Fruit fly (Drosophila melanogaster) whole organism, embryonic: Measurements from ENCODE around the gene Atx-1.

Source experiments
- Aef1 ChIP-seq: fragments of 200-800 bp; sonication (Bioruptor generic); IDR thresholded peaks from 3 replicates; pipeline ENCODE4 v1.3.6; 2022; ENCODE audit warnings: missing biosample characterization, missing genetic modification characterization
- Awh ChIP-seq: fragments of 200-800 bp; sonication (Bioruptor generic); IDR thresholded peaks from 2 replicates; pipeline ENCODE4, ENCODE4 v1.3.6; 2022; ENCODE audit warnings: missing biosample characterization, missing genetic modification characterization
- C15 ChIP-seq: fragments of 200-800 bp; sonication (Bioruptor generic); IDR thresholded peaks from 3 replicates; pipeline ENCODE4 v1.3.6; 2022; ENCODE audit warnings: missing biosample characterization, missing genetic modification characterization
- CG10366 ChIP-seq: fragments of 200-800 bp; sonication (Bioruptor generic); IDR thresholded peaks from 2 replicates; pipeline ENCODE4 v1.3.6; 2022; ENCODE audit warnings: missing biosample characterization, missing genetic modification characterization
- CG12219 ChIP-seq: fragments of 200-800 bp; sonication (Bioruptor generic); optimal IDR thresholded peaks from 3 replicates; lab custom pipeline; 2018; ENCODE audit warnings: missing biosample characterization, mild to moderate bottlenecking, missing genetic modification characterization
- CG12942 ChIP-seq: fragments of 200-800 bp; sonication (Bioruptor generic); optimal IDR thresholded peaks from 3 replicates; lab custom pipeline; 2016; ENCODE audit warnings: missing biosample characterization, missing genetic modification characterization
- CG14050 ChIP-seq: fragments of 200-800 bp; sonication (Bioruptor generic); IDR thresholded peaks from 3 replicates; pipeline ENCODE4 v1.3.6; 2022; ENCODE audit warnings: missing biosample characterization, missing genetic modification characterization
- CG14441 ChIP-seq: fragments of 200-800 bp; sonication (Bioruptor generic); IDR thresholded peaks from 2 replicates; pipeline ENCODE4 v1.3.6; 2022; ENCODE audit warnings: missing biosample characterization, missing genetic modification characterization
- CG14860 ChIP-seq: fragments of 200-800 bp; sonication (Bioruptor generic); IDR thresholded peaks from 3 replicates; pipeline ENCODE4 v1.3.6; 2022; ENCODE audit warnings: missing biosample characterization, missing genetic modification characterization; ENCODE audit not compliant: partially characterized antibody
- CG15479 ChIP-seq: fragments of 200-800 bp; sonication (Bioruptor generic); optimal IDR thresholded peaks from 3 replicates; lab custom pipeline; 2019; ENCODE audit warnings: missing biosample characterization, mild to moderate bottlenecking, missing genetic modification characterization, moderate library complexity
- CG15696 ChIP-seq: fragments of 200-800 bp; sonication (Bioruptor generic); optimal IDR thresholded peaks from 2 replicates; lab custom pipeline; 2019; ENCODE audit warnings: missing biosample characterization, mild to moderate bottlenecking, missing genetic modification characterization, moderate library complexity
- CG1647 ChIP-seq: fragments of 200-800 bp; sonication (Bioruptor generic); optimal IDR thresholded peaks from 3 replicates; lab custom pipeline; 2016; ENCODE audit warnings: missing biosample characterization, missing genetic modification characterization
- CG16815 ChIP-seq: fragments of 200-800 bp; sonication (Bioruptor generic); optimal IDR thresholded peaks from 3 replicates; lab custom pipeline; 2017; ENCODE audit warnings: missing biosample characterization, mild to moderate bottlenecking, missing genetic modification characterization
- CG2875 ChIP-seq: fragments of 200-800 bp; sonication (Bioruptor generic); optimal IDR thresholded peaks from 2 replicates; lab custom pipeline; 2017; ENCODE audit warnings: missing biosample characterization, mild to moderate bottlenecking, missing genetic modification characterization, missing genetic modification reagents
- CG3847 ChIP-seq: fragments of 200-800 bp; sonication (Bioruptor generic); IDR thresholded peaks from 2 replicates; pipeline ENCODE4 v1.3.6; 2022; ENCODE audit warnings: missing biosample characterization, missing genetic modification characterization
- CG9609 ChIP-seq: fragments of 200-800 bp; sonication (Bioruptor generic); optimal IDR thresholded peaks from 3 replicates; lab custom pipeline; 2016; ENCODE audit warnings: missing biosample characterization, missing genetic modification characterization
- CkIIα-i1 ChIP-seq: fragments of 200-800 bp; sonication (Bioruptor generic); IDR thresholded peaks from 2 replicates; pipeline ENCODE4 v1.3.6; 2022; ENCODE audit warnings: missing biosample characterization, missing genetic modification characterization
- Doc3 ChIP-seq: fragments of 200-800 bp; sonication (Bioruptor generic); IDR thresholded peaks from 3 replicates; pipeline ENCODE4 v1.3.6; 2022; ENCODE audit warnings: missing biosample characterization, missing genetic modification characterization; ENCODE audit not compliant: partially characterized antibody
- Eip74EF ChIP-seq, 2 experiments: fragments of 200-800 bp in 1 of 2; fragments of >200 bp in 1 of 2; sonication (Bioruptor generic) in 1 of 2; optimal IDR thresholded peaks; 2 replicates each; lab custom pipeline; 2017 to 2019; ENCODE audit warnings: missing biosample characterization in 2 of 2, missing genetic modification characterization in 2 of 2, mild to moderate bottlenecking in 1 of 2, moderate library complexity in 1 of 2
- Fer2 ChIP-seq: fragments of 200-800 bp; sonication (Bioruptor generic); optimal IDR thresholded peaks from 2 replicates; lab custom pipeline; 2018; ENCODE audit warnings: missing biosample characterization, mild to moderate bottlenecking, missing genetic modification characterization, moderate library complexity
- Fer3 ChIP-seq: fragments of 200-800 bp; sonication (Bioruptor generic); optimal IDR thresholded peaks from 2 replicates; lab custom pipeline; 2018; ENCODE audit warnings: missing biosample characterization, mild to moderate bottlenecking, missing genetic modification characterization, moderate library complexity
- H15 ChIP-seq: fragments of 200-800 bp; sonication (Bioruptor generic); IDR thresholded peaks from 3 replicates; pipeline ENCODE4 v1.3.6; 2022; ENCODE audit warnings: missing biosample characterization, missing genetic modification characterization
- H2.0 ChIP-seq: fragments of 200-800 bp; sonication (Bioruptor generic); IDR thresholded peaks from 2 replicates; pipeline ENCODE4 v1.3.6; 2022; ENCODE audit warnings: missing biosample characterization, missing genetic modification characterization
- HHEX ChIP-seq: fragments of 200-800 bp; sonication (Bioruptor generic); optimal IDR thresholded peaks from 3 replicates; lab custom pipeline; 2017; ENCODE audit warnings: missing biosample characterization, mild to moderate bottlenecking, missing genetic modification characterization, missing genetic modification reagents
- HmgZ ChIP-seq: fragments of 200-800 bp; sonication (Bioruptor generic); optimal IDR thresholded peaks from 2 replicates; lab custom pipeline; 2018; ENCODE audit warnings: missing biosample characterization, mild to moderate bottlenecking, missing genetic modification characterization
- Med ChIP-seq: fragments of 200-800 bp; sonication (Bioruptor generic); peaks from one replicate; lab custom pipeline; 2016; ENCODE audit warnings: missing biosample characterization, missing genetic modification characterization, mild to moderate bottlenecking, inconsistent platforms, moderate library complexity
- Myb ChIP-seq: fragments of 200-800 bp; sonication (Bioruptor generic); optimal IDR thresholded peaks from 2 replicates; lab custom pipeline; 2016; ENCODE audit warnings: missing biosample characterization, missing genetic modification characterization
- Pdp1 ChIP-seq, 2 experiments: fragments of 200-800 bp; sonication (Bioruptor generic); optimal IDR thresholded peaks; 3 replicates each; lab custom pipeline; 2016; ENCODE audit warnings: missing biosample characterization in 2 of 2, missing genetic modification characterization in 2 of 2, mild to moderate bottlenecking in 1 of 2, moderate library complexity in 1 of 2
- amos ChIP-seq: fragments of 200-800 bp; sonication (Bioruptor generic); IDR thresholded peaks from 2 replicates; pipeline ENCODE4 v1.3.6; 2022; ENCODE audit warnings: missing biosample characterization, missing genetic modification characterization; ENCODE audit not compliant: partially characterized antibody
- ara ChIP-seq: fragments of 200-800 bp; sonication (Bioruptor generic); IDR thresholded peaks from 2 replicates; pipeline ENCODE4 v1.3.6; 2022; ENCODE audit warnings: missing biosample characterization, missing genetic modification characterization
- bcd ChIP-seq: fragments of 200-800 bp; sonication (Bioruptor generic); optimal IDR thresholded peaks from 2 replicates; lab custom pipeline; 2017; ENCODE audit warnings: missing biosample characterization, mild to moderate bottlenecking, missing genetic modification characterization
- cato ChIP-seq: fragments of 200-800 bp; sonication (Bioruptor generic); optimal IDR thresholded peaks from 2 replicates; lab custom pipeline; 2016; ENCODE audit warnings: missing biosample characterization, missing genetic modification characterization, borderline replicate concordance
- cg ChIP-seq: fragments of 200-800 bp; sonication (Bioruptor generic); optimal IDR thresholded peaks from 3 replicates; lab custom pipeline; 2019; ENCODE audit warnings: missing biosample characterization, mild to moderate bottlenecking, missing genetic modification characterization, moderate library complexity
- exex ChIP-seq: fragments of 200-800 bp; sonication (Bioruptor generic); optimal IDR thresholded peaks from 4 replicates; lab custom pipeline; 2018; ENCODE audit warnings: missing biosample characterization, mild to moderate bottlenecking, missing genetic modification characterization, moderate library complexity
- fru ChIP-seq: fragments of >200 bp; optimal IDR thresholded peaks from 2 replicates; lab custom pipeline; 2017
- fu2 ChIP-seq: fragments of 200-800 bp; sonication (Bioruptor generic); optimal IDR thresholded peaks from 2 replicates; lab custom pipeline; 2016; ENCODE audit warnings: missing biosample characterization, missing genetic modification characterization
- lbe ChIP-seq: fragments of 200-800 bp; sonication (Bioruptor generic); optimal IDR thresholded peaks from 2 replicates; lab custom pipeline; 2016; ENCODE audit warnings: missing biosample characterization, mild to moderate bottlenecking, missing genetic modification characterization
- oc ChIP-seq: fragments of 200-800 bp; sonication (Bioruptor generic); optimal IDR thresholded peaks from 2 replicates; lab custom pipeline; 2018; ENCODE audit warnings: missing biosample characterization, mild to moderate bottlenecking, missing genetic modification characterization, moderate library complexity
- onecut ChIP-seq: fragments of 200-800 bp; sonication (Bioruptor generic); IDR thresholded peaks from 2 replicates; pipeline ENCODE4 v1.3.6; 2022; ENCODE audit warnings: missing biosample characterization, missing genetic modification characterization
- pb ChIP-seq: fragments of 200-800 bp; sonication (Bioruptor generic); optimal IDR thresholded peaks from 3 replicates; lab custom pipeline; 2016; ENCODE audit warnings: missing biosample characterization, missing genetic modification characterization
- prd ChIP-seq, 3 experiments: fragments of >200 bp in 2 of 3; fragments of 200-800 bp in 1 of 3; sonication (Bioruptor generic) in 1 of 3; optimal IDR thresholded peaks in 2 of 3; IDR thresholded peaks in 1 of 3; 2 replicates in 2 of 3; 3 replicates in 1 of 3; pipeline versions ENCODE4 v1.3.6 to Lab custom; 2017 to 2022; ENCODE audit warnings: missing biosample characterization in 1 of 3, missing genetic modification characterization in 1 of 3
- pum ChIP-seq: fragments of 200-800 bp; sonication (Bioruptor generic); optimal IDR thresholded peaks from 2 replicates; lab custom pipeline; 2016; ENCODE audit warnings: missing biosample characterization, missing genetic modification characterization
- rib ChIP-seq: fragments of 200-800 bp; sonication (Bioruptor generic); IDR thresholded peaks from 2 replicates; pipeline ENCODE4 v1.3.6; 2022; ENCODE audit warnings: missing biosample characterization, missing genetic modification characterization
- sens-2 ChIP-seq: fragments of 200-800 bp; sonication (Bioruptor generic); IDR thresholded peaks from 2 replicates; pipeline ENCODE4 v1.3.6; 2022; ENCODE audit warnings: missing biosample characterization, missing genetic modification characterization
- sisA ChIP-seq: fragments of 200-800 bp; sonication (Bioruptor generic); IDR thresholded peaks from 2 replicates; pipeline ENCODE4 v1.3.6; 2022; ENCODE audit warnings: missing biosample characterization, missing genetic modification characterization
- ssp ChIP-seq: fragments of 200-800 bp; sonication (Bioruptor generic); IDR thresholded peaks from 2 replicates; pipeline ENCODE4 v1.3.6; 2022; ENCODE audit warnings: missing biosample characterization, missing genetic modification characterization
- tap ChIP-seq: fragments of 200-800 bp; optimal IDR thresholded peaks from 3 replicates; lab custom pipeline; 2019; ENCODE audit warnings: missing biosample characterization, mild to moderate bottlenecking, missing genetic modification characterization, moderate library complexity
- wor ChIP-seq: fragments of 200-800 bp; sonication (Bioruptor generic); IDR thresholded peaks from 2 replicates; pipeline ENCODE4 v1.3.6; 2022; ENCODE audit warnings: missing biosample characterization, missing genetic modification characterization

Atx-1 gene

dm6 chrX:6855366-6856200 is 32.6 kb downstream of the Atx-1 start (continued):
- TF ChIP-seq HmgZ (tag; lab: Kevin White, UChicago) (peak; percentile 83), pum (peak; percentile 81), ara (GFP tag; lab: Robert Waterston, UW) (peak; percentile 60; the same call in 1 of the 2 replicates), lbe (GFP tag; lab: Kevin White, UChicago) (peak; percentile 47), CG1647 (GFP tag; lab: Kevin White, UChicago) (no peak), Med (GFP tag; lab: Kevin White, UChicago) (peak; percentile 96), C15 (GFP tag; lab: Robert Waterston, UW) (no peak), CG14441 (GFP tag; lab: Robert Waterston, UW) (peak; percentile 72), cato (GFP tag; lab: Kevin White, UChicago) (peak; percentile 48), H15 (GFP tag; lab: Robert Waterston, UW) (peak; percentile 77), tap (peak; percentile 72), CG14860 (GFP tag; lab: Robert Waterston, UW) (no peak), pb (GFP tag; lab: Kevin White, UChicago) (peak; percentile 51), CG12942 (GFP tag; lab: Kevin White, UChicago) (peak; percentile 74), CG12219 (GFP tag; lab: Kevin White, UChicago) (peak; percentile 64), prd (optimal IDR thresholded peaks at IDR 0.05; lab: Kevin White, UChicago) (no peak), prd (GFP tag; IDR thresholded peaks at IDR 0.05; lab: Robert Waterston, UW) (peak; percentile 55; the same call in 1 of the 3 replicates), rib (GFP tag; lab: Robert Waterston, UW) (0 out of 2 replicates have a peak, but pooled peaks have one; percentile 45), Doc3 (GFP tag; lab: Robert Waterston, UW) (no peak), Aef1 (peak; percentile 62), Pdp1 (GFP tag; optimal IDR thresholded peaks at IDR 0.05; lab: Kevin White, UChicago) (peak; percentile 82 to 84), CG9609 (GFP tag; lab: Kevin White, UChicago) (peak; percentile 81), CG15696 (tag; lab: Kevin White, UChicago) (peak; percentile 15), CkIIα-i1 (GFP tag; lab: Robert Waterston, UW) (no peak), amos (GFP tag; lab: Robert Waterston, UW) (no peak), fu2 (GFP tag; lab: Kevin White, UChicago) (peak; percentile 42), Eip74EF (GFP tag; optimal IDR thresholded peaks at IDR 0.05; lab: Kevin White, UChicago) (peak in 1 of 2 experiments; percentile 93), cg (peak; percentile 93), HHEX (GFP tag; lab: Kevin White, UChicago) (peak; percentile 65), CG10366 (GFP tag; lab: Robert Waterston, UW) (peak; percentile 88), wor (GFP tag; lab: Robert Waterston, UW) (peak; percentile 74), fru (no peak), Fer2 (tag; lab: Kevin White, UChicago) (peak; percentile 15), bcd (GFP tag; lab: Kevin White, UChicago) (peak; percentile 84), onecut (GFP tag; lab: Robert Waterston, UW) (peak; percentile 82), CG14050 (GFP tag; lab: Robert Waterston, UW) (peak; percentile 83), H2.0 (GFP tag; lab: Robert Waterston, UW) (peak; percentile 81), sisA (GFP tag; lab: Robert Waterston, UW) (peak; percentile 65), Fer3 (tag; lab: Kevin White, UChicago) (peak; percentile 74), Myb (GFP tag; lab: Kevin White, UChicago) (peak; percentile 50), exex (tag; lab: Kevin White, UChicago) (peak; percentile 4), CG16815 (GFP tag; lab: Kevin White, UChicago) (peak; percentile 79), CG15479 (GFP tag; lab: Kevin White, UChicago) (peak; percentile 38), sens-2 (no peak), CG2875 (peak; percentile 85), Awh (GFP tag; lab: Robert Waterston, UW) (0 out of 2 replicates have a peak, but pooled peaks have one; percentile 13), CG3847 (peak; percentile 69), ssp (GFP tag; lab: Robert Waterston, UW) (peak; percentile 44; the same call in 1 of the 2 replicates), oc (tag; lab: Kevin White, UChicago) (peak; percentile 72)
